Fruit fly (Drosophila melanogaster) whole organism, embryonic: Measurements from ENCODE around the gene RpL4.

ENCODE experiments used
- ATbp ChIP-seq: fragments of 200-800 bp; sonication (Bioruptor generic); optimal IDR thresholded peaks from 2 replicates; lab custom pipeline; 2017; ENCODE audit warnings: missing biosample characterization, mild to moderate bottlenecking, missing genetic modification characterization, missing genetic modification reagents
- B-H2 ChIP-seq: fragments of 200-800 bp; sonication (Bioruptor generic); optimal IDR thresholded peaks from 2 replicates; lab custom pipeline; 2018; ENCODE audit warnings: missing biosample characterization, mild to moderate bottlenecking, missing genetic modification characterization
- CG10274 ChIP-seq: fragments of 200-800 bp; sonication (Bioruptor generic); optimal IDR thresholded peaks from 3 replicates; lab custom pipeline; 2017; ENCODE audit warnings: missing biosample characterization, mild to moderate bottlenecking, missing genetic modification characterization
- CG14965 ChIP-seq: fragments of 200-800 bp; sonication (Bioruptor generic); optimal IDR thresholded peaks from 2 replicates; lab custom pipeline; 2016; ENCODE audit warnings: missing biosample characterization, missing genetic modification characterization, borderline replicate concordance
- CG16815 ChIP-seq: fragments of 200-800 bp; sonication (Bioruptor generic); optimal IDR thresholded peaks from 3 replicates; lab custom pipeline; 2017; ENCODE audit warnings: missing biosample characterization, mild to moderate bottlenecking, missing genetic modification characterization
- CG18476 ChIP-seq: fragments of 200-800 bp; sonication (Bioruptor generic); optimal IDR thresholded peaks from 2 replicates; lab custom pipeline; 2016; ENCODE audit warnings: missing biosample characterization, mild to moderate bottlenecking, missing genetic modification characterization
- CG18764 ChIP-seq: fragments of 200-800 bp; sonication (Bioruptor generic); optimal IDR thresholded peaks from 3 replicates; lab custom pipeline; 2016; ENCODE audit warnings: missing biosample characterization, missing genetic modification characterization
- CG2116 ChIP-seq: fragments of 200-800 bp; sonication (Bioruptor generic); optimal IDR thresholded peaks from 3 replicates; lab custom pipeline; 2018; ENCODE audit warnings: missing biosample characterization, mild to moderate bottlenecking, missing genetic modification characterization
- CG32532 ChIP-seq: fragments of 200-800 bp; sonication (Bioruptor generic); IDR thresholded peaks from 2 replicates; pipeline ENCODE4 v1.3.6; 2022; ENCODE audit warnings: missing biosample characterization, missing genetic modification characterization
- CG4282 ChIP-seq: fragments of 200-800 bp; sonication (Bioruptor generic); optimal IDR thresholded peaks from 2 replicates; lab custom pipeline; 2016; ENCODE audit warnings: missing biosample characterization, missing genetic modification characterization
- CG4424 ChIP-seq: fragments of 200-800 bp; sonication (Bioruptor generic); optimal IDR thresholded peaks from 3 replicates; lab custom pipeline; 2016; ENCODE audit warnings: missing biosample characterization, missing genetic modification characterization
- CG6813 ChIP-seq: fragments of 200-800 bp; sonication (Bioruptor generic); optimal IDR thresholded peaks from 2 replicates; lab custom pipeline; 2017; ENCODE audit warnings: missing biosample characterization, missing genetic modification characterization, mild to moderate bottlenecking, moderate library complexity, missing genetic modification reagents
- CG8290 ChIP-seq, 3 experiments: fragments of 200-800 bp; sonication (Bioruptor generic); optimal IDR thresholded peaks; 2 replicates each; lab custom pipeline; 2016 to 2019; ENCODE audit warnings: missing biosample characterization in 3 of 3, missing genetic modification characterization in 3 of 3, mild to moderate bottlenecking in 2 of 3, moderate library complexity in 1 of 3
- CG8944 ChIP-seq: fragments of 200-800 bp; sonication (Bioruptor generic); optimal IDR thresholded peaks from 3 replicates; lab custom pipeline; 2016; ENCODE audit warnings: missing biosample characterization, missing genetic modification characterization
- CG9876 ChIP-seq: fragments of 200-800 bp; sonication (Bioruptor generic); optimal IDR thresholded peaks from 2 replicates; lab custom pipeline; 2016; ENCODE audit warnings: missing biosample characterization, missing genetic modification characterization
- CkIIα-i1 ChIP-seq: fragments of 200-800 bp; sonication (Bioruptor generic); IDR thresholded peaks from 2 replicates; pipeline ENCODE4 v1.3.6; 2022; ENCODE audit warnings: missing biosample characterization, missing genetic modification characterization
- CoRest ChIP-seq: fragments of 200-800 bp; sonication (Bioruptor generic); optimal IDR thresholded peaks from 3 replicates; lab custom pipeline; 2018; ENCODE audit warnings: missing biosample characterization, mild to moderate bottlenecking, missing genetic modification characterization, moderate library complexity
- Dp ChIP-seq: fragments of 200-800 bp; sonication (Bioruptor generic); optimal IDR thresholded peaks from 2 replicates; lab custom pipeline; 2018; ENCODE audit warnings: missing biosample characterization, mild to moderate bottlenecking, missing genetic modification characterization, moderate library complexity
- Ets97D ChIP-seq: fragments of 200-800 bp; sonication (Bioruptor generic); optimal IDR thresholded peaks from 3 replicates; lab custom pipeline; 2016; ENCODE audit warnings: missing biosample characterization, missing genetic modification characterization
- H15 ChIP-seq: fragments of 200-800 bp; sonication (Bioruptor generic); IDR thresholded peaks from 3 replicates; pipeline ENCODE4 v1.3.6; 2022; ENCODE audit warnings: missing biosample characterization, missing genetic modification characterization
- Hmx ChIP-seq: fragments of 200-800 bp; sonication (Bioruptor generic); optimal IDR thresholded peaks from 2 replicates; lab custom pipeline; 2016; ENCODE audit warnings: missing biosample characterization, missing genetic modification characterization
- Max ChIP-seq: fragments of 200-800 bp; sonication (Bioruptor generic); optimal IDR thresholded peaks from 2 replicates; lab custom pipeline; 2016; ENCODE audit warnings: missing biosample characterization, mild to moderate bottlenecking, missing genetic modification characterization
- NFAT ChIP-seq: fragments of 200-800 bp; sonication (Bioruptor generic); IDR thresholded peaks from 2 replicates; pipeline ENCODE4 v1.3.6; 2022; ENCODE audit warnings: missing biosample characterization, missing genetic modification characterization
- Spps ChIP-seq: fragments of 200-800 bp; sonication (Bioruptor generic); optimal IDR thresholded peaks from 2 replicates; lab custom pipeline; 2018; ENCODE audit warnings: missing biosample characterization, mild to moderate bottlenecking, missing genetic modification characterization
- Stat92E ChIP-seq, 3 experiments: fragments of >200 bp in 2 of 3; fragments of 200-800 bp in 1 of 3; sonication (Bioruptor generic) in 1 of 3; optimal IDR thresholded peaks; 2 replicates each; lab custom pipeline; 2017 to 2019; ENCODE audit warnings: missing biosample characterization in 3 of 3, missing genetic modification characterization in 3 of 3, mild to moderate bottlenecking in 1 of 3, moderate library complexity in 1 of 3
- al ChIP-seq: fragments of 200-800 bp; sonication (Bioruptor generic); IDR thresholded peaks from 2 replicates; pipeline ENCODE4 v1.3.6; 2022; ENCODE audit warnings: missing biosample characterization, missing genetic modification characterization
- cg ChIP-seq: fragments of 200-800 bp; sonication (Bioruptor generic); optimal IDR thresholded peaks from 3 replicates; lab custom pipeline; 2019; ENCODE audit warnings: missing biosample characterization, mild to moderate bottlenecking, missing genetic modification characterization, moderate library complexity
- chm ChIP-seq: fragments of 200-800 bp; sonication (Bioruptor generic); IDR thresholded peaks from 2 replicates; pipeline ENCODE4 v1.3.6; 2022; ENCODE audit warnings: missing biosample characterization, missing genetic modification characterization
- crol ChIP-seq: fragments of 200-800 bp; sonication (Bioruptor generic); IDR thresholded peaks from 2 replicates; pipeline ENCODE4 v1.3.6; 2022; ENCODE audit warnings: missing biosample characterization, missing genetic modification characterization
- dati ChIP-seq: fragments of 200-800 bp; sonication (Bioruptor generic); IDR thresholded peaks from 2 replicates; pipeline ENCODE4 v1.3.6; 2022; ENCODE audit warnings: missing biosample characterization, missing genetic modification characterization
- dm ChIP-seq: fragments of 200-800 bp; sonication (Bioruptor generic); optimal IDR thresholded peaks from 3 replicates; lab custom pipeline; 2016; ENCODE audit warnings: missing biosample characterization, missing genetic modification characterization
- dmrt99B ChIP-seq: fragments of 200-800 bp; sonication (Bioruptor generic); optimal IDR thresholded peaks from 2 replicates; lab custom pipeline; 2018; ENCODE audit warnings: missing biosample characterization, mild to moderate bottlenecking, missing genetic modification characterization, moderate library complexity
- exex ChIP-seq: fragments of 200-800 bp; sonication (Bioruptor generic); optimal IDR thresholded peaks from 4 replicates; lab custom pipeline; 2018; ENCODE audit warnings: missing biosample characterization, mild to moderate bottlenecking, missing genetic modification characterization, moderate library complexity
- eyg ChIP-seq: fragments of 200-800 bp; sonication (Bioruptor generic); optimal IDR thresholded peaks from 3 replicates; lab custom pipeline; 2016; ENCODE audit warnings: missing biosample characterization, missing genetic modification characterization
- grn ChIP-seq: fragments of 200-800 bp; sonication (Bioruptor generic); optimal IDR thresholded peaks from 3 replicates; lab custom pipeline; 2017; ENCODE audit warnings: missing biosample characterization, missing genetic modification characterization
- gro ChIP-seq: fragments of 200-800 bp; sonication (Bioruptor generic); optimal IDR thresholded peaks from 2 replicates; lab custom pipeline; 2016; ENCODE audit warnings: missing biosample characterization, missing genetic modification characterization
- kah ChIP-seq: fragments of 200-800 bp; sonication (Bioruptor generic); optimal IDR thresholded peaks from 2 replicates; lab custom pipeline; 2018; ENCODE audit warnings: missing biosample characterization, mild to moderate bottlenecking, missing genetic modification characterization
- lab ChIP-seq: fragments of 200-800 bp; sonication (Bioruptor generic); optimal IDR thresholded peaks from 3 replicates; lab custom pipeline; 2017; ENCODE audit warnings: missing biosample characterization, missing genetic modification characterization, mild to moderate bottlenecking, moderate library complexity, missing genetic modification reagents
- lmd ChIP-seq: fragments of 200-800 bp; sonication (Bioruptor generic); IDR thresholded peaks from 2 replicates; pipeline ENCODE4 v1.3.6; 2022; ENCODE audit warnings: missing biosample characterization, missing genetic modification characterization
- mirr ChIP-seq: fragments of 200-800 bp; sonication (Bioruptor generic); optimal IDR thresholded peaks from 3 replicates; lab custom pipeline; 2018; ENCODE audit warnings: missing biosample characterization, mild to moderate bottlenecking, missing genetic modification characterization
- onecut ChIP-seq: fragments of 200-800 bp; sonication (Bioruptor generic); IDR thresholded peaks from 2 replicates; pipeline ENCODE4 v1.3.6; 2022; ENCODE audit warnings: missing biosample characterization, missing genetic modification characterization
- sens-2 ChIP-seq: fragments of 200-800 bp; sonication (Bioruptor generic); IDR thresholded peaks from 2 replicates; pipeline ENCODE4 v1.3.6; 2022; ENCODE audit warnings: missing biosample characterization, missing genetic modification characterization
- sim ChIP-seq: fragments of 200-800 bp; sonication (Bioruptor generic); IDR thresholded peaks from 2 replicates; pipeline ENCODE4 v1.3.6; 2022; ENCODE audit warnings: missing biosample characterization, missing genetic modification characterization
- so ChIP-seq: fragments of 200-800 bp; sonication (Bioruptor generic); IDR thresholded peaks from 3 replicates; pipeline ENCODE4 v1.3.6; 2022; ENCODE audit warnings: missing biosample characterization, missing genetic modification characterization
- sob ChIP-seq: fragments of 200-800 bp; sonication (Bioruptor generic); IDR thresholded peaks from 2 replicates; pipeline ENCODE4 v1.3.6; 2022; ENCODE audit warnings: missing biosample characterization, missing genetic modification characterization
- tin ChIP-seq: fragments of 200-800 bp; sonication (Bioruptor generic); optimal IDR thresholded peaks from 3 replicates; lab custom pipeline; 2016; ENCODE audit warnings: missing biosample characterization, missing genetic modification characterization
- tna ChIP-seq: fragments of 200-800 bp; sonication (Bioruptor generic); IDR thresholded peaks from 2 replicates; pipeline ENCODE4 v1.3.6; 2022; ENCODE audit warnings: missing biosample characterization, missing genetic modification characterization; ENCODE audit not compliant: partially characterized antibody
- toy ChIP-seq: fragments of 200-800 bp; sonication (Bioruptor generic); IDR thresholded peaks from 2 replicates; pipeline ENCODE4 v1.3.6; 2022; ENCODE audit warnings: missing biosample characterization, missing genetic modification characterization
- twi ChIP-seq: fragments of 200-800 bp; optimal IDR thresholded peaks from 2 replicates; lab custom pipeline; 2019; ENCODE audit warnings: missing biosample characterization, mild to moderate bottlenecking, missing genetic modification characterization, moderate library complexity
- usp ChIP-seq: fragments of >200 bp; optimal IDR thresholded peaks from 2 replicates; lab custom pipeline; 2017; ENCODE audit warnings: missing biosample characterization, missing genetic modification characterization
- vfl ChIP-seq: fragments of 200-800 bp; sonication (Bioruptor generic); optimal IDR thresholded peaks from 2 replicates; lab custom pipeline; 2016; ENCODE audit warnings: missing biosample characterization, missing genetic modification characterization

The RpL4 gene

dm6 chr3R:27948421-27948906 is 25.8 kb downstream of the RpL4 start, which contains the start of gene Gp93 (continued):
- TF ChIP-seq mirr (GFP tag; lab: Kevin White, UChicago) (peak; percentile 9), Spps (tag; lab: Kevin White, UChicago) (peak; percentile 8), grn (GFP tag; lab: Kevin White, UChicago) (no peak), Ets97D (GFP tag; lab: Kevin White, UChicago) (peak; percentile 21), kah (GFP tag; lab: Kevin White, UChicago) (no peak), vfl (no peak), so (GFP tag; lab: Robert Waterston, UW) (peak; percentile 44; the same call in 1 of the 3 replicates), onecut (GFP tag; lab: Robert Waterston, UW) (peak; percentile 15; the same call in 1 of the 2 replicates), lab (GFP tag; lab: Kevin White, UChicago) (no peak), CoRest (tag; lab: Kevin White, UChicago) (peak; percentile 74), CG8944 (no peak), CG32532 (peak; percentile 80), tna (GFP tag; lab: Robert Waterston, UW) (0 out of 2 replicates have a peak, but pooled peaks have one; percentile 12), NFAT (GFP tag; lab: Robert Waterston, UW) (peak; percentile 61), sob (GFP tag; lab: Robert Waterston, UW) (peak; percentile 69), gro (GFP tag; lab: Kevin White, UChicago) (no peak), Hmx (GFP tag; lab: Kevin White, UChicago) (no peak), CG14965 (GFP tag; lab: Kevin White, UChicago) (no peak), CG18764 (GFP tag; lab: Kevin White, UChicago) (no peak), twi (tag; lab: Kevin White, UChicago) (peak; percentile 31), sens-2 (GFP tag; lab: Robert Waterston, UW) (no peak; the same call in 1 of the 2 replicates), lmd (peak; percentile 66), dmrt99B (tag; lab: Kevin White, UChicago) (no peak), crol (GFP tag; lab: Robert Waterston, UW) (no peak), H15 (GFP tag; lab: Robert Waterston, UW) (peak; percentile 45; the same call in 1 of the 3 replicates), CG6813 (GFP tag; lab: Kevin White, UChicago) (no peak), CG4424 (GFP tag; lab: Kevin White, UChicago) (peak; percentile 50), exex (tag; lab: Kevin White, UChicago) (peak; percentile 50), CG18476 (GFP tag; lab: Kevin White, UChicago) (no peak), dm (peak; percentile 20), sim (GFP tag; lab: Robert Waterston, UW) (no peak), CG8290 (GFP tag; optimal IDR thresholded peaks at IDR 0.05; lab: Kevin White, UChicago) (no peak), CG8290 (tag; optimal IDR thresholded peaks at IDR 0.05; lab: Kevin White, UChicago) (peak in 1 of 2 experiments; percentile 59), ATbp (GFP tag; lab: Kevin White, UChicago) (peak; percentile 26), al (peak; percentile 51; the same call in 1 of the 2 replicates), dati (GFP tag; lab: Robert Waterston, UW) (no peak), CG2116 (peak; percentile 54), CG10274 (GFP tag; lab: Kevin White, UChicago) (no peak), CG4282 (no peak), Max (GFP tag; lab: Kevin White, UChicago) (no peak), usp (GFP tag; lab: Kevin White, UChicago) (no peak), eyg (GFP tag; lab: Kevin White, UChicago) (no peak), chm (GFP tag; lab: Robert Waterston, UW) (peak; percentile 59; the same call in 1 of the 2 replicates), Stat92E (GFP tag; optimal IDR thresholded peaks at IDR 0.05; lab: Kevin White, UChicago) (no peak), cg (GFP tag; lab: Kevin White, UChicago) (no peak), CkIIα-i1 (GFP tag; lab: Robert Waterston, UW) (no peak), B-H2 (GFP tag; lab: Kevin White, UChicago) (peak; percentile 22), tin (GFP tag; lab: Kevin White, UChicago) (peak; percentile 31), toy (GFP tag; lab: Robert Waterston, UW) (no peak), Dp (GFP tag; lab: Kevin White, UChicago) (no peak), CG9876 (GFP tag; lab: Kevin White, UChicago) (no peak), CG16815 (GFP tag; lab: Kevin White, UChicago) (peak; percentile 30)
